Worm (Caenorhabditis elegans): ENCODE results near the gene clec-149.

DNA sequence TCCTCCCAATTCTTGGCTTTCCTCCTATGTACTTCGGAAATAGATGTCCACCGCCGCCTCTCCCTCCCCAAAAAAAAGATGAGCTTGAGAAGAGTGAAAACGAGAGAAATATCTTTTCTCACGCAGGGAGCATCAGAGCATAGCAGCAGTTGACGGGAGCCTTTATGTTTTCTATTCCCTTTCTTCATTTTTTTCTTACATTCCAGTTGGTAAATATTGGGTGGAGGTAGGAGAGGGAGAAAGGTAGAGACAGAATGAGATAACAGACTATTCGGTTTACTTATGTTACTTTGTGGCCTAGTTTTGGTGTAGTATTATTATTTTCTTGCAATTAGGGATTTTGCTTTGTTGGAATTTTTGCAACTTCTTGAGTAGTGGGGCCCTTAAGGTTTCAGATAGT, 21.6 kb downstream of the clec-149 start:
- TF ChIP-seq B0261.1 (tag; optimal IDR thresholded peaks at IDR 0.05) = no peak
- no peak for TF ChIP-seq Y53F4B.3 (GFP tag; IDR thresholded peaks at IDR 0.05)
- TF ChIP-seq nhr-27 (tag; optimal IDR thresholded peaks at IDR 0.05) = no peak
- TF ChIP-seq hrde-1 (tag; optimal IDR thresholded peaks at IDR 0.05; ENCODE audit: borderline replicate concordance) = no peak
- TF ChIP-seq T07F8.4 (tag; optimal IDR thresholded peaks at IDR 0.05) = no peak
- TF ChIP-seq snpc-3.4 (tag; optimal IDR thresholded peaks at IDR 0.05) = no peak

All from whole organism, young adult.